Worm (Caenorhabditis elegans) whole organism, late embryonic: ENCODE measurements around the gene Y47D7A.13.

Experiments
- ceh-19 ChIP-seq: fragments of 200-800 bp; sonication (Bioruptor generic); optimal IDR thresholded peaks from 2 replicates; lab custom pipeline; 2018; ENCODE audit warnings: mild to moderate bottlenecking, missing genetic modification characterization, missing compliant biosample characterization
- elt-4 ChIP-seq: sonication (generic microtip); optimal IDR thresholded peaks from 2 replicates; lab custom pipeline; 2016; ENCODE audit warnings: missing genetic modification characterization, missing compliant biosample characterization

- no peak for TF ChIP-seq elt-4 (tag; lab: Kevin White, UChicago)
- TF ChIP-seq ceh-19 (GFP tag; lab: Kevin White, UChicago) = no peak
Measured at ce11 chrV:4411714-4412113, 24.0 kb downstream of the Y47D7A.13 start, which contains the start of gene Y47D7A.17.
